Worm (Caenorhabditis elegans): ENCODE results near the gene cpn-2.

The cpn-2 gene

DNA sequence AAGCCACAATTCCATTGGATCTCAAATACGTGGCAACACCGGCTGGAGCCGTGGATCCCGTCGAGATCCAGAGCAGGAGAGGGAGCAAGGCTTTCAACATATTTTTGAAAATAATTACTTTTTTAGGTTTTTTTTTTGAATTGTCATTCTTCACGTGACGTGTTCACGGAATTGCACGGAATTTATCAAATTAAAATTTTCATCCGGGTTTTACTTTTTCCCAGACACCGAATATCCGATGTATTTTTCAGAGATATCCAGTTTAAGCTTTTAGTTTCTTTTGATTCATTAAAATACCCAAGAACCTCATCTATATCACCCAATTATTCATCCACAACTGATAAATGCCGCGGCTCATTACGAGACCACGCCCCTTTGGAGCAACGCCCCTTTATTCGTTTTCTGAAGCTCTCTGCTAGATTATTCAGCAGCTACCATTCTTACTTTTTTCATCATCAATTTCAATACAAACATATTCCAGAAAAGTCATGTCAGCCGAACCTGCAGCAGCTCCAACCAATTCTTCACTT lies 40.6 kb upstream of the cpn-2 start, which contains the start of the genes clec-117 and B0432.1:
Gene clec-117 (minus strand): TSS at position 101 of the 530 bp plus-strand sequence.
Gene B0432.1 (plus strand): TSS at position 480 of the 530 bp plus-strand sequence.
- TF ChIP-seq unc-42 (tag; optimal IDR thresholded peaks at IDR 0.05) (no peak), ets-4 (tag; optimal IDR thresholded peaks at IDR 0.05) (no peak), pag-3 (tag; optimal IDR thresholded peaks at IDR 0.05; ENCODE audit: borderline replicate concordance) (no peak), ceh-2 (tag; optimal IDR thresholded peaks at IDR 0.05) (no peak), ceh-45 (GFP tag; IDR thresholded peaks at IDR 0.05) (no peak), ceh-19 (GFP tag; optimal IDR thresholded peaks at IDR 0.05) (no peak)

DNA sequence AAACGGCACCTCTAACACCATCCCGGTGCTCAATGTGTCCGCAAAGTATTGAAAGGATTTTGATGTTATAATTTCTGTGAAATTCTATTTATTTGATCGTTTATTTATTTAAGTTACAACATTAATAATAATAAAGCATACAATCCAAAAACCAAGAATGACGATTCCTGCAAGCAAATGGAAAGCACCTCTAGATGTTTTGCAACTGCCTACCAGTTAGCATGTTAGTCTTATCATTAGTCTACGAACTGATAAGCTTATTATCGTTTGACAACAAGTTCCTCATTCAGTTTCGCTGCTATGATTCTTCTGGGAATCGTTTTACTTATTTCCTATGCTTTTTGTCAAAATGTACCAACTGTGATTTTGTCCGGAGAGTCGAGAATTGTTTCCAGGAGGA lies 37.9 kb upstream of the cpn-2 start, which contains the start of gene K01A2.6:
Gene K01A2.6 (plus strand): TSS at position 301 of the 400 bp plus-strand sequence.
- no peak for TF ChIP-seq ceh-14 (tag; optimal IDR thresholded peaks at IDR 0.05)
- no peak for TF ChIP-seq pax-1 (tag; optimal IDR thresholded peaks at IDR 0.05)
- TF ChIP-seq hlh-13 (GFP tag; optimal IDR thresholded peaks at IDR 0.05): no peak
- no peak for TF ChIP-seq pat-9 (tag; optimal IDR thresholded peaks at IDR 0.05)
- no peak for TF ChIP-seq pha-2 (tag; optimal IDR thresholded peaks at IDR 0.05)
- no peak for TF ChIP-seq syd-9 (tag; optimal IDR thresholded peaks at IDR 0.05)
- TF ChIP-seq sox-4 (tag; optimal IDR thresholded peaks at IDR 0.05): no peak
- no peak for TF ChIP-seq pha-4 (tag; optimal IDR thresholded peaks at IDR 0.05)
- TF ChIP-seq hlh-15 (tag; optimal IDR thresholded peaks at IDR 0.05): no peak
- TF ChIP-seq elt-4 (tag; optimal IDR thresholded peaks at IDR 0.05): no peak
- no peak for TF ChIP-seq lin-11 (tag; optimal IDR thresholded peaks at IDR 0.05)
- no peak for TF ChIP-seq unc-55 (GFP tag; optimal IDR thresholded peaks at IDR 0.05)
- TF ChIP-seq ceh-18 (tag; optimal IDR thresholded peaks at IDR 0.05): no peak
- TF ChIP-seq ahr-1 (tag; optimal IDR thresholded peaks at IDR 0.05): no peak
- no peak for TF ChIP-seq ztf-16 (tag; optimal IDR thresholded peaks at IDR 0.05)

DNA sequence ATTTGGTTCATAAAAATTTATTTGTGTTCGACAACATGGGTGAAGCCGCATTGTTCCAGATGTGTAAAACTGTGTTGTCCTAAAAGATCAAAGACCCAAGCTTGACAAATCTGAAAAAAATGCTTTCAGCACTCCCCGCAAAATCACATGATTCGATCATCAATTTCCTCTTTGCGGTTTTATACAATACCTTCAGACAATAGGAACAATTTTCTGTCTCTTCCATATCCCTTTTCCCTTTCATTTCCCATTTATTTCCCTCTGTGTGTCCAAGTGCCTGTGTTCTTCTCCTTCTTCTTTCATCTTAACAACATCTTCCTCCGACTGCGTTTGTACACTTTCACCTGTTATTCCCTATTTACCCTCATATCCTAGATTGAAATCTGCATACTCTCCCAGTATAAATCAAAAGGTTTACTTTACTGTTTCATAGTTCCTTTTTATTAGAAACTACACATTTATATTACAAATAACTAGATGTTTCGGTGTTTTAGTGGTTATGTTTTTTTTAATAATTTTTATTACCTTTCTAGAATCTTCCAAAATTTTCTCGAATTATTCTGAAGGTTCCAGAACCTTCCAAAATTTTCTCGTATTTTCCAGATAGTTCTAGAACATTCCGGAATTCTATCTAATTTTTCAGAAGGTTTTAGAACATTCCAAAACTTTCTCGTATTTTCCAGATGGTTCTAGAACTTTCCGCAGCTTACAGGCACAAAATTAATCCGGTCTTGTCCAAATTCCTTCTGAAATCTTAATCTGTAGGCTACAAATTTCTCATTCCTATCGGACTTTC lies 36.4 kb upstream of the cpn-2 start, which contains the start of gene K01A2.5:
Gene K01A2.5 (plus strand): TSS at position 297 of the 796 bp plus-strand sequence.
- TF ChIP-seq rnt-1 (tag; optimal IDR thresholded peaks at IDR 0.05): peak; percentile 55
- no peak for TF ChIP-seq pax-1 (tag; optimal IDR thresholded peaks at IDR 0.05)
- TF ChIP-seq mec-3 (tag; optimal IDR thresholded peaks at IDR 0.05; ENCODE audit: borderline replicate concordance): no peak
- no peak for TF ChIP-seq sox-4 (tag; optimal IDR thresholded peaks at IDR 0.05)
- no peak for TF ChIP-seq pqm-1 (tag; optimal IDR thresholded peaks at IDR 0.05)
- TF ChIP-seq hlh-30 (tag; optimal IDR thresholded peaks at IDR 0.05; ENCODE audit: insufficient read depth): peak; percentile 34
- no peak for TF ChIP-seq sox-2 (GFP tag; IDR thresholded peaks at IDR 0.05)

DNA sequence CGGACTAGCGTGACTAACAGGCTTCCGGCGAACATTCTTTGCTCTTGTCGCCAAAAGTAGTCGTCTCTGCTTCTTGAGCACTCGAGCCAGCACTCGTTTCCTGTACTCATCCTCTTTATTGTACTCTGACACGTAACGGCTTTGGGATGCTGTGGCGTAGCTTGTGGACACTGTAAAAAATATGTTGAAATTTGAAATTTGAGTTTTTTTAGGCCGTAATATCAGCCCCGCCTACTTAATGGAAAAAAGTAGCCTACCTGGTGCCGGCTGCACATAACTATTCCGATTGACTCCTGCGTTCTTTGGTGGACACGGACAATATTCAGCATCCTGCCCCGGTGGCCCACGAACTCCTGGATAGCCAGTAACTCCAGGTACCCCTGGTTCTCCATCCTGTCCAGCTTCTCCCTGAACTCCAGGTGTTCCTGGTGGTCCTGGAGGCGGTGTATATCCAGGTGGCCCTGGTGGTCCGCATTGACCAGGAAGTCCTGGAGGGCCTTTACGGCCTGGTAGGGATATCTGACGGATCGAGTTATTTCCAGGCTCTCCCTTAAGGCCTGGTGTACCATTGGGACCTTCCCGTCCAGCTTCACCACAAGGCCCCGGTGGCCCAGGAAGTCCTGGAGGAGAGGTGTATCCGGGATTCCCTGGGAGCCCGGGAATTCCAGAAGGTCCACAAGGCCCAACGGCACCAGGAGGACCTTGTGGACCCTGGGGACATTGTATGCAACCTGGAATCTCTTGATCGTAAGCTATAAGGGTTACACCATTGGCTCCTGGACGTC lies 33.5 kb upstream of the cpn-2 start:
- TF ChIP-seq C38D4.7 (GFP tag; optimal IDR thresholded peaks at IDR 0.05) (peak; percentile 15), C08G9.2 (tag; optimal IDR thresholded peaks at IDR 0.05) (peak; percentile 24), elt-4 (tag; optimal IDR thresholded peaks at IDR 0.05) (peak; percentile 57), unc-55 (GFP tag; optimal IDR thresholded peaks at IDR 0.05) (no peak), che-1 (tag; optimal IDR thresholded peaks at IDR 0.05) (no peak)

DNA sequence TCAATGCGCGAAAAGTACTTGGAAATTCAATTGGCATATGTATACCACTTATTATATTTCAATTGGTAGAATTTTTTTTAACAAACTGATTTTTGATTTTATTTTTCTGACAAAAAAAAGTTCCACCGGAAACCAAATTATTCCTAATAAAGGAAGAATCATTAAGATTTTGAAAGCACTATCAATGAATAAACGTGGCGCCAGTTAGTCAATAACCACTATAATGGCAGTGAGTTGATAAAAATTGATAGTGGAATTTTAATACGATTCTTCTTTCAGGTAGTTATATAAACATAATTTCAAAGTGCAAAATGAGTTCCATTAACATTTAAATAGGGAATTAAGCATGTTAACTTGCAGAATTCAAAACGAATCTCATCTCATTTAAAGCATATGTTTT lies 31.9 kb upstream of the cpn-2 start, which contains the start of gene col-69:
Gene col-69 (minus strand): TSS at position 101 of the 400 bp plus-strand sequence.
- no peak for TF ChIP-seq hlh-30 (tag; optimal IDR thresholded peaks at IDR 0.05; ENCODE audit: insufficient read depth)
- no peak for TF ChIP-seq tbx-7 (tag; optimal IDR thresholded peaks at IDR 0.05)
- TF ChIP-seq lim-6 (tag; optimal IDR thresholded peaks at IDR 0.05): no peak
- no peak for TF ChIP-seq K09A11.1 (tag; optimal IDR thresholded peaks at IDR 0.05; ENCODE audit: insufficient read depth)
- no peak for TF ChIP-seq K02D7.2 (tag; optimal IDR thresholded peaks at IDR 0.05)
- no peak for TF ChIP-seq npax-4 (tag; optimal IDR thresholded peaks at IDR 0.05)
- TF ChIP-seq ttx-3 (tag; optimal IDR thresholded peaks at IDR 0.05): no peak
- TF ChIP-seq elt-4 (tag; optimal IDR thresholded peaks at IDR 0.05): no peak
- no peak for TF ChIP-seq ceh-30 (tag; optimal IDR thresholded peaks at IDR 0.05)
- TF ChIP-seq ceh-19 (GFP tag; optimal IDR thresholded peaks at IDR 0.05): no peak
- TF ChIP-seq gmeb-2 (tag; optimal IDR thresholded peaks at IDR 0.05): no peak
- no peak for TF ChIP-seq ets-4 (tag; optimal IDR thresholded peaks at IDR 0.05)
- no peak for TF ChIP-seq unc-3 (GFP tag; conservative IDR thresholded peaks at IDR 0.05)
- no peak for TF ChIP-seq unc-3 (tag; optimal IDR thresholded peaks at IDR 0.05)
